Worm (Caenorhabditis elegans): ENCODE results near the gene eif-2Bgamma.

Gene eif-2Bgamma

ce11 chrII:6951250-6951806, 16.1 kb downstream of the eif-2Bgamma start, which contains the start of the genes malt-1 and ceh-38 (continued):
- TF ChIP-seq fkh-4 (tag; optimal IDR thresholded peaks at IDR 0.05; ENCODE audit: borderline replicate concordance) (peak; percentile 67), aly-2 (tag; optimal IDR thresholded peaks at IDR 0.05) (peak; percentile 71), Y116A8C.19 (tag; optimal IDR thresholded peaks at IDR 0.05; ENCODE audit: borderline replicate concordance) (no peak), pag-3 (tag; optimal IDR thresholded peaks at IDR 0.05; ENCODE audit: borderline replicate concordance, insufficient read depth) (no peak), hlh-17 (GFP tag; optimal IDR thresholded peaks at IDR 0.05; ENCODE audit: borderline replicate concordance) (no peak), unc-130 (tag; optimal IDR thresholded peaks at IDR 0.05) (peak; percentile 32), efl-3 (GFP tag; optimal IDR thresholded peaks at IDR 0.05) (no peak), lin-39 (tag; optimal IDR thresholded peaks at IDR 0.05) (peak; percentile 94), ets-5 (GFP tag; IDR thresholded peaks at IDR 0.05) (no peak), tlp-1 (tag; optimal IDR thresholded peaks at IDR 0.05) (no peak), fos-1 (tag; optimal IDR thresholded peaks at IDR 0.05) (peak; percentile 94), nhr-20 (tag; optimal IDR thresholded peaks at IDR 0.05) (peak; percentile 96), ceh-82 (tag; optimal IDR thresholded peaks at IDR 0.05) (peak; percentile 81 to 94 (median 84)), lsy-2 (tag; optimal IDR thresholded peaks at IDR 0.05) (peak; percentile 96 to 98), C04F5.9 (tag; optimal IDR thresholded peaks at IDR 0.05) (peak; percentile 99), aha-1 (tag; optimal IDR thresholded peaks at IDR 0.05) (peak; percentile 85), sptf-1 (tag; optimal IDR thresholded peaks at IDR 0.05) (no peak), ces-1 (GFP tag; optimal IDR thresholded peaks at IDR 0.05) (no peak), nhr-28 (tag; optimal IDR thresholded peaks at IDR 0.05) (no peak), unc-86 (tag; optimal IDR thresholded peaks at IDR 0.05) (peak; percentile 97), fkh-8 (tag; optimal IDR thresholded peaks at IDR 0.05) (peak; percentile 97), unc-98 (GFP tag; IDR thresholded peaks at IDR 0.05) (0 out of 2 replicates have a peak, but pooled peaks have one; percentile 4), nhr-76 (tag; optimal IDR thresholded peaks at IDR 0.05) (no peak), lin-14 (GFP tag; optimal IDR thresholded peaks at IDR 0.05) (peak; percentile 98), dsc-1 (tag; optimal IDR thresholded peaks at IDR 0.05) (peak; percentile 92), nhr-11 (tag; optimal IDR thresholded peaks at IDR 0.05) (peak; percentile 92), mdl-1 (tag; optimal IDR thresholded peaks at IDR 0.05) (peak; percentile 77 to 97), C34B4.2 (tag; optimal IDR thresholded peaks at IDR 0.05) (no peak), fkh-10 (GFP tag; optimal IDR thresholded peaks at IDR 0.05) (peak; percentile 84), zag-1 (tag; optimal IDR thresholded peaks at IDR 0.05) (peak; percentile 96), nhr-19 (GFP tag; conservative IDR thresholded peaks at IDR 0.05) (peak; percentile 92), jun-1 (tag; optimal IDR thresholded peaks at IDR 0.05) (peak; percentile 92), vab-15 (tag; optimal IDR thresholded peaks at IDR 0.05) (peak; percentile 78), lin-13 (GFP tag; optimal IDR thresholded peaks at IDR 0.05) (peak; percentile 96), mef-2 (tag; optimal IDR thresholded peaks at IDR 0.05) (peak; percentile 78), lir-3 (tag; optimal IDR thresholded peaks at IDR 0.05; ENCODE audit: poor library complexity) (peak; percentile 87), skn-1 (tag; optimal IDR thresholded peaks at IDR 0.05) (peak; percentile 93), F16B12.6 (tag; optimal IDR thresholded peaks at IDR 0.05) (peak; percentile 64), ama-1 (optimal IDR thresholded peaks at IDR 0.05) (peak; percentile 81), snu-23 (GFP tag; optimal IDR thresholded peaks at IDR 0.05) (peak; percentile 98), hpl-2 (GFP tag; optimal IDR thresholded peaks at IDR 0.05) (peak; percentile 67), nhr-90 (tag; optimal IDR thresholded peaks at IDR 0.05; ENCODE audit: poor library complexity) (peak; percentile 89), ztf-11 (tag; optimal IDR thresholded peaks at IDR 0.05) (peak in 1 of 2 experiments; percentile 87), ztf-4 (tag; optimal IDR thresholded peaks at IDR 0.05) (peak; percentile 94), lin-15B (tag; optimal IDR thresholded peaks at IDR 0.05) (peak; percentile 74), mab-9 (GFP tag; IDR thresholded peaks at IDR 0.05) (peak; percentile 80), unc-30 (tag; optimal IDR thresholded peaks at IDR 0.05) (peak; percentile 51), sup-37 (GFP tag; optimal IDR thresholded peaks at IDR 0.05) (peak; percentile 74), nhr-71 (tag; optimal IDR thresholded peaks at IDR 0.05) (peak; percentile 98), ceh-88 (GFP tag; IDR thresholded peaks at IDR 0.05) (peak; percentile 84), lin-35 (GFP tag; optimal IDR thresholded peaks at IDR 0.05) (peak; percentile 88 to 92)

Data from whole organism, L1 larva.